Worm (Caenorhabditis elegans) whole organism, late embryonic: Measurements from ENCODE around the gene rfc-2.

Experiments used
- C38D4.7 ChIP-seq: fragments of 200-800 bp; sonication (Bioruptor generic); optimal IDR thresholded peaks from 2 replicates; lab custom pipeline; 2018; ENCODE audit warnings: mild to moderate bottlenecking, missing genetic modification characterization, moderate library complexity, missing compliant biosample characterization
- F13H6.1 ChIP-seq: sonication (generic microtip); optimal IDR thresholded peaks from 2 replicates; lab custom pipeline; 2016; ENCODE audit warnings: missing genetic modification characterization, missing compliant biosample characterization
- K09A11.1 ChIP-seq: sonication (generic microtip); optimal IDR thresholded peaks from 2 replicates; lab custom pipeline; 2017; ENCODE audit warnings: antibody characterized with exemption, mild to moderate bottlenecking, missing genetic modification characterization, missing compliant biosample characterization; ENCODE audit not compliant: insufficient read depth
- T23F11.4 ChIP-seq: fragments of 200-800 bp; sonication (Bioruptor generic); optimal IDR thresholded peaks from 2 replicates; lab custom pipeline; 2018; ENCODE audit warnings: mild to moderate bottlenecking, missing genetic modification characterization, missing compliant biosample characterization
- ahr-1 ChIP-seq: sonication (generic microtip); optimal IDR thresholded peaks from 2 replicates; lab custom pipeline; 2016; ENCODE audit warnings: missing genetic modification characterization, missing compliant biosample characterization
- ama-1 ChIP-seq: fragments of 150-350 bp; optimal IDR thresholded peaks from 2 replicates; lab custom pipeline; 2014
- ceh-14 ChIP-seq: sonication (generic microtip); optimal IDR thresholded peaks from 2 replicates; lab custom pipeline; 2016; ENCODE audit warnings: missing genotype, missing genetic modification characterization, missing compliant biosample characterization
- ceh-18 ChIP-seq: sonication (generic microtip); optimal IDR thresholded peaks from 2 replicates; lab custom pipeline; 2016; ENCODE audit warnings: missing genetic modification characterization, missing compliant biosample characterization
- ceh-22 ChIP-seq: sonication (generic microtip); optimal IDR thresholded peaks from 2 replicates; lab custom pipeline; 2017; ENCODE audit warnings: missing biosample characterization, missing genetic modification characterization
- ceh-31 ChIP-seq: sonication (generic microtip); optimal IDR thresholded peaks from 2 replicates; lab custom pipeline; 2016; ENCODE audit warnings: missing genetic modification characterization, missing compliant biosample characterization
- ceh-34 ChIP-seq: sonication (generic microtip); optimal IDR thresholded peaks from 2 replicates; lab custom pipeline; 2016; ENCODE audit warnings: mild to moderate bottlenecking, missing genetic modification characterization, missing compliant biosample characterization
- ceh-6 ChIP-seq: fragments of 200-800 bp; sonication (Bioruptor generic); optimal IDR thresholded peaks from 2 replicates; lab custom pipeline; 2018; ENCODE audit warnings: mild to moderate bottlenecking, missing genetic modification characterization, missing compliant biosample characterization
- ceh-9 ChIP-seq: sonication (generic microtip); optimal IDR thresholded peaks from 2 replicates; lab custom pipeline; 2016; ENCODE audit warnings: mild to moderate bottlenecking, missing genetic modification characterization, inconsistent platforms, missing compliant biosample characterization
- che-1 ChIP-seq: sonication (generic microtip); optimal IDR thresholded peaks from 2 replicates; lab custom pipeline; 2016; ENCODE audit warnings: mild to moderate bottlenecking, missing genetic modification characterization, missing compliant biosample characterization
- dmd-4 ChIP-seq: sonication (generic microtip); optimal IDR thresholded peaks from 2 replicates; lab custom pipeline; 2016; ENCODE audit warnings: borderline replicate concordance, missing genetic modification characterization, missing compliant biosample characterization
- dve-1 ChIP-seq: sonication (generic microtip); optimal IDR thresholded peaks from 2 replicates; lab custom pipeline; 2017; ENCODE audit warnings: antibody characterized with exemption, mild to moderate bottlenecking, missing genetic modification characterization, missing compliant biosample characterization
- elt-4 ChIP-seq: sonication (generic microtip); optimal IDR thresholded peaks from 2 replicates; lab custom pipeline; 2016; ENCODE audit warnings: missing genetic modification characterization, missing compliant biosample characterization
- ets-4 ChIP-seq: sonication (generic microtip); optimal IDR thresholded peaks from 2 replicates; lab custom pipeline; 2016; ENCODE audit warnings: missing genetic modification characterization, missing compliant biosample characterization
- eyg-1 ChIP-seq: sonication (generic microtip); optimal IDR thresholded peaks from 2 replicates; lab custom pipeline; 2016; ENCODE audit warnings: missing genotype, missing genetic modification characterization, missing compliant biosample characterization
- fax-1 ChIP-seq: sonication (generic microtip); optimal IDR thresholded peaks from 2 replicates; lab custom pipeline; 2016; ENCODE audit warnings: missing genotype, missing genetic modification characterization, missing compliant biosample characterization
- fkh-6 ChIP-seq: sonication (generic microtip); optimal IDR thresholded peaks from 2 replicates; lab custom pipeline; 2016; ENCODE audit warnings: missing genetic modification characterization, missing compliant biosample characterization
- gmeb-2 ChIP-seq: sonication (generic microtip); optimal IDR thresholded peaks from 2 replicates; lab custom pipeline; 2016; ENCODE audit warnings: missing genetic modification characterization, inconsistent platforms, missing compliant biosample characterization
- hlh-13 ChIP-seq: fragments of 200-800 bp; sonication (Bioruptor generic); optimal IDR thresholded peaks from 2 replicates; lab custom pipeline; 2018; ENCODE audit warnings: mild to moderate bottlenecking, missing genetic modification characterization, missing compliant biosample characterization
- hlh-30 ChIP-seq: sonication (generic microtip); optimal IDR thresholded peaks from 2 replicates; lab custom pipeline; 2017; ENCODE audit warnings: antibody characterized with exemption, missing genetic modification characterization, missing compliant biosample characterization; ENCODE audit not compliant: insufficient read depth
- hlh-6 ChIP-seq: sonication (generic microtip); optimal IDR thresholded peaks from 2 replicates; lab custom pipeline; 2016; ENCODE audit warnings: missing genotype, missing genetic modification characterization, missing compliant biosample characterization
- hlh-8 ChIP-seq: sonication (generic microtip); optimal IDR thresholded peaks from 2 replicates; lab custom pipeline; 2016; ENCODE audit warnings: missing genotype, missing genetic modification characterization, missing compliant biosample characterization
- lim-6 ChIP-seq: sonication (generic microtip); optimal IDR thresholded peaks from 2 replicates; lab custom pipeline; 2016; ENCODE audit warnings: missing genetic modification characterization, missing compliant biosample characterization
- madf-2 ChIP-seq: sonication (generic microtip); optimal IDR thresholded peaks from 2 replicates; lab custom pipeline; 2017; ENCODE audit warnings: missing genetic modification characterization, missing compliant biosample characterization
- mec-3 ChIP-seq: sonication (generic microtip); optimal IDR thresholded peaks from 2 replicates; lab custom pipeline; 2016; ENCODE audit warnings: borderline replicate concordance, missing genetic modification characterization, missing compliant biosample characterization
- nfya-1 ChIP-seq: sonication (generic microtip); optimal IDR thresholded peaks from 2 replicates; lab custom pipeline; 2017; ENCODE audit warnings: missing genetic modification characterization, mild to moderate bottlenecking, missing compliant biosample characterization, antibody characterized with exemption, moderate library complexity
- nhr-11 ChIP-seq: fragments of 150-350 bp; optimal IDR thresholded peaks from 2 replicates; lab custom pipeline; 2014; ENCODE audit warnings: missing biosample characterization, missing genetic modification characterization
- nhr-232 ChIP-seq: sonication (generic microtip); optimal IDR thresholded peaks from 2 replicates; lab custom pipeline; 2016; ENCODE audit warnings: missing genetic modification characterization, missing compliant biosample characterization
- odd-2 ChIP-seq: sonication (generic microtip); optimal IDR thresholded peaks from 2 replicates; lab custom pipeline; 2017; ENCODE audit warnings: antibody characterized with exemption, mild to moderate bottlenecking, missing genetic modification characterization, missing compliant biosample characterization
- pat-9 ChIP-seq: fragments of 200-800 bp; sonication (Bioruptor generic); optimal IDR thresholded peaks from 2 replicates; lab custom pipeline; 2018; ENCODE audit warnings: mild to moderate bottlenecking, missing genetic modification characterization, moderate library complexity, missing compliant biosample characterization
- pax-1 ChIP-seq: fragments of 150-350 bp; optimal IDR thresholded peaks from 2 replicates; lab custom pipeline; 2014; ENCODE audit warnings: missing biosample characterization, missing genetic modification characterization
- pha-4 ChIP-seq: fragments of 150-350 bp; optimal IDR thresholded peaks from 2 replicates; lab custom pipeline; 2018; ENCODE audit warnings: missing biosample characterization, missing genetic modification reagents, missing genetic modification characterization
- ref-2 ChIP-seq: sonication (generic microtip); optimal IDR thresholded peaks from 2 replicates; lab custom pipeline; 2016; ENCODE audit warnings: missing genetic modification characterization, missing compliant biosample characterization
- rnt-1 ChIP-seq: sonication (generic microtip); optimal IDR thresholded peaks from 2 replicates; lab custom pipeline; 2016; ENCODE audit warnings: missing genetic modification characterization, missing compliant biosample characterization
- sdc-2 ChIP-seq: sonication (generic microtip); optimal IDR thresholded peaks from 2 replicates; lab custom pipeline; 2016; ENCODE audit warnings: missing genotype, missing genetic modification characterization, missing compliant biosample characterization
- sox-4 ChIP-seq: sonication (generic microtip); optimal IDR thresholded peaks from 2 replicates; lab custom pipeline; 2017; ENCODE audit warnings: mild to moderate bottlenecking, missing genetic modification characterization, inconsistent platforms, missing compliant biosample characterization
- tbx-2 ChIP-seq: sonication (generic microtip); optimal IDR thresholded peaks from 2 replicates; lab custom pipeline; 2016; ENCODE audit warnings: missing genetic modification characterization, missing compliant biosample characterization
- tbx-7 ChIP-seq: sonication (generic microtip); optimal IDR thresholded peaks from 2 replicates; lab custom pipeline; 2016; ENCODE audit warnings: missing genotype, missing genetic modification characterization, missing compliant biosample characterization
- ttx-3 ChIP-seq: sonication (generic microtip); optimal IDR thresholded peaks from 2 replicates; lab custom pipeline; 2016; ENCODE audit warnings: missing genetic modification reagents, missing genetic modification characterization, missing compliant biosample characterization
- unc-42 ChIP-seq: sonication (generic microtip); optimal IDR thresholded peaks from 2 replicates; lab custom pipeline; 2016; ENCODE audit warnings: missing genotype, missing genetic modification characterization, missing compliant biosample characterization
- unc-55 ChIP-seq: sonication (generic microtip); optimal IDR thresholded peaks from 2 replicates; lab custom pipeline; 2017; ENCODE audit warnings: missing biosample characterization, missing genetic modification reagents, missing genetic modification characterization
- unc-86 ChIP-seq: sonication (generic microtip); optimal IDR thresholded peaks from 2 replicates; lab custom pipeline; 2016; ENCODE audit warnings: missing genetic modification characterization, missing compliant biosample characterization

The rfc-2 gene

ce11 chrIV:1381596-1382274 lies 34.6 kb downstream of the rfc-2 start:
- TF ChIP-seq ceh-14 (tag; lab: Kevin White, UChicago) (no peak), ama-1 (no peak), K09A11.1 (no peak)
- TF ChIP-seq, all 69 proteins: peak for 0

- TF ChIP-seq fax-1 (tag; lab: Kevin White, UChicago) = no peak
- no peak for TF ChIP-seq unc-42 (tag; lab: Kevin White, UChicago)
- no peak for TF ChIP-seq ceh-9 (tag; lab: Kevin White, UChicago)
- no peak for TF ChIP-seq hlh-8 (tag; lab: Kevin White, UChicago)
- TF ChIP-seq nfya-1 (tag; lab: Kevin White, UChicago) = no peak
- TF ChIP-seq odd-2 = no peak
- no peak for TF ChIP-seq eyg-1
- no peak for TF ChIP-seq ceh-18
- no peak for TF ChIP-seq ets-4
- no peak for TF ChIP-seq gmeb-2
- no peak for TF ChIP-seq unc-55 (GFP tag; lab: Kevin White, UChicago)
- no peak for TF ChIP-seq rnt-1 (tag; lab: Kevin White, UChicago)
- TF ChIP-seq hlh-6 (tag; lab: Kevin White, UChicago) = no peak
- TF ChIP-seq pat-9 (tag; lab: Kevin White, UChicago) = no peak
- no peak for TF ChIP-seq elt-4 (tag; lab: Kevin White, UChicago)
Measured at ce11 chrIV:1385500-1385899, 38.4 kb downstream of the rfc-2 start.

- TF ChIP-seq ama-1 = no peak
- TF ChIP-seq, all 69 proteins: peak for 0
Measured at ce11 chrIV:1385915-1386314, 38.8 kb downstream of the rfc-2 start, which contains the start of gene nhr-41. nhr-41 (plus strand) TSS chrIV:1386215.

- TF ChIP-seq ceh-34 (tag; lab: Kevin White, UChicago) = peak; percentile 54
- peak; percentile 40 for TF ChIP-seq tbx-2
- peak; percentile 81 for TF ChIP-seq fkh-6 (tag; lab: Kevin White, UChicago)
- no peak for TF ChIP-seq hlh-30 (tag; lab: Kevin White, UChicago)
- TF ChIP-seq sox-4 = peak; percentile 61
- TF ChIP-seq nhr-232 (tag; lab: Kevin White, UChicago) = peak; percentile 73
- TF ChIP-seq ceh-9 (tag; lab: Kevin White, UChicago) = peak; percentile 2
- TF ChIP-seq C38D4.7 (GFP tag; lab: Kevin White, UChicago) = peak; percentile 58
- no peak for TF ChIP-seq ceh-22
- TF ChIP-seq F13H6.1 (tag; lab: Kevin White, UChicago) = peak; percentile 42
- TF ChIP-seq ceh-6 (GFP tag; lab: Kevin White, UChicago) = peak; percentile 72
- TF ChIP-seq dmd-4 = no peak
- TF ChIP-seq mec-3 = no peak
- TF ChIP-seq nhr-11 = no peak
- TF ChIP-seq pha-4 (tag; lab: Kevin White, UChicago) = no peak
- TF ChIP-seq ref-2 (tag; lab: Kevin White, UChicago) = peak; percentile 64
- peak; percentile 59 for TF ChIP-seq T23F11.4 (GFP tag; lab: Kevin White, UChicago)
- TF ChIP-seq hlh-13 (GFP tag; lab: Kevin White, UChicago) = peak; percentile 50
- TF ChIP-seq eyg-1 = peak; percentile 37
- TF ChIP-seq fax-1 (tag; lab: Kevin White, UChicago) = peak; percentile 29
- TF ChIP-seq nfya-1 (tag; lab: Kevin White, UChicago) = peak; percentile 16
- peak; percentile 29 for TF ChIP-seq ahr-1 (tag; lab: Kevin White, UChicago)
- TF ChIP-seq ttx-3 (tag; lab: Kevin White, UChicago) = peak; percentile 63
- TF ChIP-seq odd-2 = no peak
- TF ChIP-seq dve-1 (tag; lab: Kevin White, UChicago) = no peak
- TF ChIP-seq tbx-7 = peak; percentile 32
- no peak for TF ChIP-seq lim-6 (tag; lab: Kevin White, UChicago)
- TF ChIP-seq ceh-18 = peak; percentile 38
- peak; percentile 43 for TF ChIP-seq ceh-31 (tag; lab: Kevin White, UChicago)
- TF ChIP-seq madf-2 = peak; percentile 69
- peak; percentile 59 for TF ChIP-seq sdc-2 (tag; lab: Kevin White, UChicago)
- TF ChIP-seq unc-86 (tag; lab: Kevin White, UChicago) = peak; percentile 28
- peak; percentile 1 for TF ChIP-seq unc-42 (tag; lab: Kevin White, UChicago)
- TF ChIP-seq gmeb-2 = peak; percentile 74
- no peak for TF ChIP-seq pax-1 (tag; lab: Kevin White, UChicago)
- TF ChIP-seq che-1 (tag; lab: Kevin White, UChicago) = peak; percentile 70
Measured at ce11 chrIV:1388079-1388478, 41.0 kb downstream of the rfc-2 start.
